Fruit fly (Drosophila melanogaster) whole organism, embryonic: ENCODE measurements around the gene CG34034.

ENCODE experiments used
- ATbp ChIP-seq: fragments of 200-800 bp; sonication (Bioruptor generic); optimal IDR thresholded peaks from 2 replicates; lab custom pipeline; 2017; ENCODE audit warnings: missing biosample characterization, mild to moderate bottlenecking, missing genetic modification characterization, missing genetic modification reagents
- Adf1 ChIP-seq: fragments of 200-800 bp; sonication (Bioruptor generic); IDR thresholded peaks from 2 replicates; pipeline ENCODE4 v1.3.6; 2022; ENCODE audit warnings: missing biosample characterization, missing genetic modification characterization
- CG10431 ChIP-seq: fragments of 200-800 bp; sonication (Bioruptor generic); optimal IDR thresholded peaks from 3 replicates; lab custom pipeline; 2018; ENCODE audit warnings: missing biosample characterization, mild to moderate bottlenecking, missing genetic modification characterization
- CG13287 ChIP-seq: fragments of 200-800 bp; sonication (Bioruptor generic); IDR thresholded peaks from 2 replicates; pipeline ENCODE4 v1.3.6; 2022; ENCODE audit warnings: missing biosample characterization, missing genetic modification characterization; ENCODE audit not compliant: partially characterized antibody
- CG1602 ChIP-seq: fragments of 200-800 bp; sonication (Bioruptor generic); optimal IDR thresholded peaks from 3 replicates; lab custom pipeline; 2016; ENCODE audit warnings: missing biosample characterization, missing genetic modification characterization
- CG17328 ChIP-seq: fragments of 200-800 bp; sonication (Bioruptor generic); IDR thresholded peaks from 2 replicates; pipeline ENCODE4 v1.3.6; 2022; ENCODE audit warnings: missing biosample characterization, missing genetic modification characterization
- CG30403 ChIP-seq: fragments of 200-800 bp; sonication (Bioruptor generic); optimal IDR thresholded peaks from 3 replicates; lab custom pipeline; 2016; ENCODE audit warnings: missing biosample characterization, missing genetic modification characterization
- CG3065 ChIP-seq: fragments of 200-800 bp; sonication (Bioruptor generic); optimal IDR thresholded peaks from 2 replicates; lab custom pipeline; 2016; ENCODE audit warnings: missing biosample characterization, missing genetic modification characterization
- CG32767 ChIP-seq: fragments of 200-800 bp; sonication (Bioruptor generic); IDR thresholded peaks from 2 replicates; pipeline ENCODE4 v1.3.6; 2022; ENCODE audit warnings: missing biosample characterization, missing genetic modification characterization
- CG33557 ChIP-seq: fragments of 200-800 bp; sonication (Bioruptor generic); optimal IDR thresholded peaks from 2 replicates; lab custom pipeline; 2019; ENCODE audit warnings: missing biosample characterization, mild to moderate bottlenecking, missing genetic modification characterization, moderate library complexity
- CG34224 ChIP-seq: fragments of 200-800 bp; sonication (Bioruptor generic); IDR thresholded peaks from 3 replicates; pipeline ENCODE4 v1.3.6; 2022; ENCODE audit warnings: missing biosample characterization, missing genetic modification characterization; ENCODE audit not compliant: partially characterized antibody
- CG5180 ChIP-seq: fragments of 200-800 bp; sonication (Bioruptor generic); optimal IDR thresholded peaks from 3 replicates; lab custom pipeline; 2017; ENCODE audit warnings: missing biosample characterization, missing genetic modification characterization, mild to moderate bottlenecking, moderate library complexity, missing genetic modification reagents
- CG6272 ChIP-seq: fragments of 200-800 bp; sonication (Bioruptor generic); IDR thresholded peaks from 2 replicates; pipeline ENCODE4 v1.3.6; 2022; ENCODE audit warnings: missing biosample characterization, missing genetic modification characterization
- CG7372 ChIP-seq: fragments of 200-800 bp; sonication (Bioruptor generic); IDR thresholded peaks from 2 replicates; pipeline ENCODE4 v1.3.6; 2022; ENCODE audit warnings: missing biosample characterization, missing genetic modification characterization
- CG9876 ChIP-seq: fragments of 200-800 bp; sonication (Bioruptor generic); optimal IDR thresholded peaks from 2 replicates; lab custom pipeline; 2016; ENCODE audit warnings: missing biosample characterization, missing genetic modification characterization
- CG9932 ChIP-seq: fragments of 200-800 bp; sonication (Bioruptor generic); IDR thresholded peaks from 2 replicates; pipeline ENCODE4 v1.3.6; 2022; ENCODE audit warnings: missing biosample characterization, missing genetic modification characterization
- Deaf1 ChIP-seq: fragments of 200-800 bp; optimal IDR thresholded peaks from 3 replicates; lab custom pipeline; 2019; ENCODE audit warnings: missing biosample characterization, mild to moderate bottlenecking, missing genetic modification characterization, moderate library complexity
- Hr78 ChIP-seq, 2 experiments: fragments of 200-800 bp in 1 of 2; fragments of >200 bp in 1 of 2; sonication (Bioruptor generic) in 1 of 2; optimal IDR thresholded peaks; 2 replicates each; lab custom pipeline; 2017 to 2019; ENCODE audit warnings: missing biosample characterization in 2 of 2, missing genetic modification characterization in 2 of 2, mild to moderate bottlenecking in 1 of 2, moderate library complexity in 1 of 2
- NC2α ChIP-seq: fragments of 200-800 bp; sonication (Bioruptor generic); optimal IDR thresholded peaks from 2 replicates; lab custom pipeline; 2016; ENCODE audit warnings: missing biosample characterization, missing genetic modification characterization
- Nf-YB ChIP-seq: fragments of 200-800 bp; sonication (Bioruptor generic); optimal IDR thresholded peaks from 3 replicates; lab custom pipeline; 2019; ENCODE audit warnings: missing biosample characterization, mild to moderate bottlenecking, missing genetic modification characterization, moderate library complexity
- ase ChIP-seq: fragments of 200-800 bp; sonication (Bioruptor generic); IDR thresholded peaks from 3 replicates; pipeline ENCODE4 v1.3.6; 2022; ENCODE audit warnings: missing biosample characterization, missing genetic modification characterization
- ato ChIP-seq: fragments of 200-800 bp; sonication (Bioruptor generic); IDR thresholded peaks from 2 replicates; pipeline ENCODE4 v1.3.6; 2022; ENCODE audit warnings: missing biosample characterization, missing genetic modification characterization; ENCODE audit not compliant: partially characterized antibody
- btn ChIP-seq: fragments of 200-800 bp; sonication (Bioruptor generic); optimal IDR thresholded peaks from 2 replicates; lab custom pipeline; 2016; ENCODE audit warnings: missing biosample characterization, missing genetic modification characterization
- cad ChIP-seq: fragments of >200 bp; optimal IDR thresholded peaks from 2 replicates; lab custom pipeline; 2017; ENCODE audit warnings: missing biosample characterization, missing genetic modification characterization
- chinmo ChIP-seq: fragments of 200-800 bp; sonication (Bioruptor generic); IDR thresholded peaks from 4 replicates; pipeline ENCODE4 v1.3.6; 2022; ENCODE audit warnings: missing biosample characterization, missing genetic modification characterization; ENCODE audit not compliant: partially characterized antibody
- chm ChIP-seq: fragments of 200-800 bp; sonication (Bioruptor generic); IDR thresholded peaks from 2 replicates; pipeline ENCODE4 v1.3.6; 2022; ENCODE audit warnings: missing biosample characterization, missing genetic modification characterization
- crp ChIP-seq, 2 experiments: fragments of 200-800 bp; sonication (Bioruptor generic); optimal IDR thresholded peaks; 2 replicates in 1 of 2; 3 replicates in 1 of 2; lab custom pipeline; 2017; ENCODE audit warnings: missing biosample characterization in 2 of 2, missing genetic modification characterization in 2 of 2, mild to moderate bottlenecking in 1 of 2, moderate library complexity in 1 of 2
- fd3F ChIP-seq: fragments of 200-800 bp; sonication (Bioruptor generic); optimal IDR thresholded peaks from 2 replicates; lab custom pipeline; 2018; ENCODE audit warnings: missing biosample characterization, mild to moderate bottlenecking, missing genetic modification characterization, moderate library complexity
- h ChIP-seq: fragments of >200 bp; optimal IDR thresholded peaks from 2 replicates; lab custom pipeline; 2017
- ham ChIP-seq: fragments of 200-800 bp; sonication (Bioruptor generic); IDR thresholded peaks from 2 replicates; pipeline ENCODE4 v1.3.6; 2022; ENCODE audit warnings: missing biosample characterization, missing genetic modification characterization
- insv ChIP-seq, 2 experiments: fragments of 200-800 bp; sonication (Bioruptor generic); optimal IDR thresholded peaks; 3 replicates each; lab custom pipeline; 2016 to 2018; ENCODE audit warnings: missing biosample characterization in 2 of 2, missing genetic modification characterization in 2 of 2
- klu ChIP-seq: fragments of 200-800 bp; sonication (Bioruptor generic); IDR thresholded peaks from 2 replicates; pipeline ENCODE4 v1.3.6; 2022; ENCODE audit warnings: missing biosample characterization, missing genetic modification characterization
- lab ChIP-seq: fragments of 200-800 bp; sonication (Bioruptor generic); optimal IDR thresholded peaks from 3 replicates; lab custom pipeline; 2017; ENCODE audit warnings: missing biosample characterization, missing genetic modification characterization, mild to moderate bottlenecking, moderate library complexity, missing genetic modification reagents
- lbe ChIP-seq: fragments of 200-800 bp; sonication (Bioruptor generic); optimal IDR thresholded peaks from 2 replicates; lab custom pipeline; 2016; ENCODE audit warnings: missing biosample characterization, mild to moderate bottlenecking, missing genetic modification characterization
- lilli ChIP-seq: fragments of 200-800 bp; sonication (Bioruptor generic); optimal IDR thresholded peaks from 3 replicates; lab custom pipeline; 2016; ENCODE audit warnings: missing biosample characterization, missing genetic modification characterization
- maf-S ChIP-seq: fragments of 200-800 bp; sonication (Bioruptor generic); optimal IDR thresholded peaks from 2 replicates; lab custom pipeline; 2016; ENCODE audit warnings: missing biosample characterization, missing genetic modification characterization
- nau ChIP-seq: fragments of 200-800 bp; sonication (Bioruptor generic); optimal IDR thresholded peaks from 3 replicates; lab custom pipeline; 2017; ENCODE audit warnings: missing biosample characterization, mild to moderate bottlenecking, missing genetic modification characterization, missing genetic modification reagents
- nmo ChIP-seq: fragments of 200-800 bp; sonication (Bioruptor generic); optimal IDR thresholded peaks from 2 replicates; lab custom pipeline; 2018; ENCODE audit warnings: missing biosample characterization, mild to moderate bottlenecking, missing genetic modification characterization, moderate library complexity
- otp ChIP-seq: fragments of 200-800 bp; sonication (Bioruptor generic); IDR thresholded peaks from 3 replicates; pipeline ENCODE4, ENCODE4 v1.3.6; 2022; ENCODE audit warnings: missing biosample characterization, missing genetic modification characterization
- peb ChIP-seq: fragments of 200-800 bp; sonication (Bioruptor generic); IDR thresholded peaks from 2 replicates; pipeline ENCODE4 v1.3.6; 2022; ENCODE audit warnings: missing biosample characterization, missing genetic modification characterization
- pfk ChIP-seq: fragments of 200-800 bp; sonication (Bioruptor generic); optimal IDR thresholded peaks from 2 replicates; lab custom pipeline; 2018; ENCODE audit warnings: missing biosample characterization, mild to moderate bottlenecking, missing genetic modification characterization, moderate library complexity
- seq ChIP-seq: fragments of 200-800 bp; sonication (Bioruptor generic); IDR thresholded peaks from 2 replicates; pipeline ENCODE4 v1.3.6; 2022; ENCODE audit warnings: missing biosample characterization, missing genetic modification characterization
- shn ChIP-seq: fragments of 200-800 bp; sonication (Bioruptor generic); optimal IDR thresholded peaks from 3 replicates; lab custom pipeline; 2016; ENCODE audit warnings: missing biosample characterization, missing genetic modification characterization
- slbo ChIP-seq: fragments of 200-800 bp; sonication (Bioruptor generic); IDR thresholded peaks from 2 replicates; pipeline ENCODE4 v1.3.6; 2022; ENCODE audit warnings: missing biosample characterization, missing genetic modification characterization
- sna ChIP-seq: fragments of 200-800 bp; sonication (Bioruptor generic); IDR thresholded peaks from 2 replicates; pipeline ENCODE4 v1.3.6; 2022; ENCODE audit warnings: missing biosample characterization, missing genetic modification characterization; ENCODE audit not compliant: partially characterized antibody
- so ChIP-seq: fragments of 200-800 bp; sonication (Bioruptor generic); IDR thresholded peaks from 3 replicates; pipeline ENCODE4 v1.3.6; 2022; ENCODE audit warnings: missing biosample characterization, missing genetic modification characterization
- tll ChIP-seq, 2 experiments: fragments of 200-800 bp in 1 of 2; fragments of >200 bp in 1 of 2; sonication (Bioruptor generic) in 1 of 2; optimal IDR thresholded peaks; 2 replicates each; lab custom pipeline; 2017 to 2019; ENCODE audit warnings: missing biosample characterization in 2 of 2, missing genetic modification characterization in 2 of 2, mild to moderate bottlenecking in 1 of 2, moderate library complexity in 1 of 2
- tna ChIP-seq: fragments of 200-800 bp; sonication (Bioruptor generic); IDR thresholded peaks from 2 replicates; pipeline ENCODE4 v1.3.6; 2022; ENCODE audit warnings: missing biosample characterization, missing genetic modification characterization; ENCODE audit not compliant: partially characterized antibody
- trem ChIP-seq: fragments of 200-800 bp; optimal IDR thresholded peaks from 3 replicates; lab custom pipeline; 2019; ENCODE audit warnings: missing biosample characterization, mild to moderate bottlenecking, missing genetic modification characterization, moderate library complexity
- vnd ChIP-seq: fragments of 200-800 bp; sonication (Bioruptor generic); IDR thresholded peaks from 3 replicates; pipeline ENCODE4 v1.3.6; 2022; ENCODE audit warnings: missing biosample characterization, missing genetic modification characterization; ENCODE audit not compliant: partially characterized antibody

Gene CG34034

dm6 chr3R:21782295-21782922 lies 43.5 kb upstream of the CG34034 start, which contains the start of gene tsl (continued):
- TF ChIP-seq vnd (no peak), ase (GFP tag; lab: Robert Waterston, UW) (no peak), nmo (GFP tag; lab: Kevin White, UChicago) (no peak), CG6272 (no peak), CG3065 (no peak), fd3F (GFP tag; lab: Kevin White, UChicago) (no peak), lilli (GFP tag; lab: Kevin White, UChicago) (no peak), ham (no peak), tna (GFP tag; lab: Robert Waterston, UW) (no peak), Deaf1 (tag; lab: Kevin White, UChicago) (peak; percentile 67), CG13287 (GFP tag; lab: Robert Waterston, UW) (peak; percentile 11; the same call in 1 of the 2 replicates), maf-S (no peak), CG32767 (GFP tag; lab: Robert Waterston, UW) (no peak), so (no peak), pfk (GFP tag; lab: Kevin White, UChicago) (no peak), Adf1 (GFP tag; lab: Robert Waterston, UW) (peak; percentile 9; the same call in 1 of the 2 replicates), chinmo (GFP tag; lab: Robert Waterston, UW) (peak; percentile 71; the same call in 1 of the 4 replicates), CG33557 (GFP tag; lab: Kevin White, UChicago) (no peak), peb (GFP tag; lab: Robert Waterston, UW) (no peak), chm (GFP tag; lab: Robert Waterston, UW) (peak; percentile 23; the same call in 1 of the 2 replicates), Nf-YB (GFP tag; lab: Kevin White, UChicago) (no peak), CG17328 (no peak), klu (GFP tag; lab: Robert Waterston, UW) (no peak), CG9876 (no peak), CG9932 (GFP tag; lab: Robert Waterston, UW) (no peak), trem (tag; lab: Kevin White, UChicago) (no peak), cad (GFP tag; lab: Kevin White, UChicago) (no peak), CG5180 (GFP tag; lab: Kevin White, UChicago) (peak; percentile 95), CG1602 (no peak), crp (GFP tag; optimal IDR thresholded peaks at IDR 0.05; lab: Kevin White, UChicago) (no peak), otp (GFP tag; lab: Robert Waterston, UW) (no peak), tll (GFP tag; optimal IDR thresholded peaks at IDR 0.05; lab: Kevin White, UChicago) (no peak), nau (no peak), h (no peak), CG10431 (no peak), CG34224 (no peak), CG7372 (GFP tag; lab: Robert Waterston, UW) (no peak), shn (GFP tag; lab: Kevin White, UChicago) (no peak), slbo (no peak), lbe (GFP tag; lab: Kevin White, UChicago) (no peak), ATbp (GFP tag; lab: Kevin White, UChicago) (no peak), ato (no peak), insv (GFP tag; optimal IDR thresholded peaks at IDR 0.05; lab: Kevin White, UChicago) (no peak), lab (no peak), Hr78 (GFP tag; optimal IDR thresholded peaks at IDR 0.05; lab: Kevin White, UChicago) (peak in 1 of 2 experiments; percentile 95), btn (GFP tag; lab: Kevin White, UChicago) (no peak), sna (GFP tag; lab: Robert Waterston, UW) (no peak), seq (GFP tag; lab: Robert Waterston, UW) (no peak), CG30403 (GFP tag; lab: Kevin White, UChicago) (no peak), NC2α (GFP tag; lab: Kevin White, UChicago) (no peak)
